Worm (Caenorhabditis elegans): ENCODE results near the gene F59A1.16.

The F59A1.16 gene

DNA sequence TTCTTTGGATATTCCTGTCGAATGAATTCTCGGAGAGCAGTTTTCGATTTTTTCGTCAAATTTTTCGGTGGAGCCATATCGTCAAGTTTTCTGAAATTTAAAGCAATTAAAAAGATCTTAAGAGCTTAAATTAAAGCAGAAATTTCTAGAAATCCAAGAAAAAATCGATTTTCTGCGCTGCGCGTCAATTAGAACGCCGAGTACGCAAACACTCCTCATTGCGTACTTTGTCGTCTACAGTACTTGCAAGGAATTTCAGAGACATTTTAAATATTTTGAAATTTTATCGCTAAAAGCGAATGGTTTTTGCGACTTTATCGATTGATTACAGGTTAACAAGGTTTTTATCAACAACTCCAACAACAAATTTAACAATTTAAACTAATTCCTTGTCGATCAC lies 29.6 kb downstream of the F59A1.16 start:
- TF ChIP-seq ces-1 (GFP tag; optimal IDR thresholded peaks at IDR 0.05), result no peak
- TF ChIP-seq ceh-62 (tag; optimal IDR thresholded peaks at IDR 0.05), result no peak
- no peak for TF ChIP-seq sdz-12 (GFP tag; optimal IDR thresholded peaks at IDR 0.05)

DNA sequence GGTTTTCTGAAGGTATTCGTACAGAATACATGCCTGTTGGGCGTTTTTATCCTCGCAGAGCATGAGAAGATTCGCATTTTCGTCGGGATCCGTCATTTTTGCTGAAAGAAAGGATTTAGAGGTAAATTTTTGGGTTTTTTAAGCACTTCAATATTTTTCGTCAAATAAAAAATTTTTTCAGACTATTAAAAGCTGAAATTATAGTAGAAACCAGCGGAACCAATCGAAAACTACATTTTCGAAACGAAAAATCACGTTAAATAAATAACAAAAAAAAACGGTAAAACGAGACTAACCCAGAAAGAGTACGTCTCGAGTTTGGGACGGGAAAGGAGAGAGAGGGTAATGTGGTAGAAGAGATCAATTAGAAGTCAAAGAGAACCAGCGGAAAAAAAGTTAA lies 34.3 kb downstream of the F59A1.16 start, which contains the start of gene fbxa-192:
Gene fbxa-192, minus strand, starts transcription at position 101 of the 400 bp plus-strand sequence.
- TF ChIP-seq nhr-41 (GFP tag; IDR thresholded peaks at IDR 0.05) (no peak), unc-130 (GFP tag; optimal IDR thresholded peaks at IDR 0.05) (no peak), pqm-1 (tag; optimal IDR thresholded peaks at IDR 0.05) (no peak), zag-1 (tag; optimal IDR thresholded peaks at IDR 0.05) (no peak), Y5F2A.4 (GFP tag; optimal IDR thresholded peaks at IDR 0.05) (no peak), Y105C5A.15 (GFP tag; IDR thresholded peaks at IDR 0.05) (no peak), hif-1 (tag; optimal IDR thresholded peaks at IDR 0.05) (no peak), tag-97 (GFP tag; IDR thresholded peaks at IDR 0.05) (no peak), F10B5.3 (tag; optimal IDR thresholded peaks at IDR 0.05) (no peak), spr-1 (tag; optimal IDR thresholded peaks at IDR 0.05) (no peak), ceh-32 (tag; optimal IDR thresholded peaks at IDR 0.05; ENCODE audit: poor library complexity) (no peak), F44E2.7 (GFP tag; IDR thresholded peaks at IDR 0.05) (no peak), D1046.2 (GFP tag; IDR thresholded peaks at IDR 0.05) (no peak), lin-15B (tag; optimal IDR thresholded peaks at IDR 0.05) (no peak), rbr-2 (tag; optimal IDR thresholded peaks at IDR 0.05) (no peak), aha-1 (tag) (no peak), cey-2 (tag; optimal IDR thresholded peaks at IDR 0.05; ENCODE audit: borderline replicate concordance, insufficient read depth) (no peak)
